Fruit fly (Drosophila melanogaster) whole organism, wandering third instar larva: ENCODE results near the gene CG12194.
A peak's percentile ranks its signal among the peaks of the same experiment; 100 is the strongest.

Experiments used
- Abd-B ChIP-seq: fragments of >200 bp; optimal IDR thresholded peaks from 2 replicates; lab custom pipeline; 2017; ENCODE audit warnings: missing biosample characterization, missing genetic modification characterization
- CG32264 ChIP-seq: fragments of 200-800 bp; sonication (Bioruptor generic); optimal IDR thresholded peaks from 2 replicates; lab custom pipeline; 2016; ENCODE audit warnings: missing biosample characterization, missing genetic modification characterization
- CG9705 ChIP-seq: fragments of 200-800 bp; sonication (Bioruptor generic); optimal IDR thresholded peaks from 2 replicates; lab custom pipeline; 2018; ENCODE audit warnings: missing biosample characterization, mild to moderate bottlenecking, missing genetic modification characterization
- CrebA ChIP-seq: fragments of 200-800 bp; sonication (Bioruptor generic); optimal IDR thresholded peaks from 2 replicates; lab custom pipeline; 2016; ENCODE audit warnings: missing biosample characterization, mild to moderate bottlenecking, missing genetic modification characterization, borderline replicate concordance
- Dfd ChIP-seq: fragments of >200 bp; optimal IDR thresholded peaks from 2 replicates; lab custom pipeline; 2017; ENCODE audit warnings: missing biosample characterization, missing genetic modification characterization
- Dif ChIP-seq: fragments of 200-275, 200-300 bp; sonication (Bioruptor generic); optimal IDR thresholded peaks from 2 replicates; lab custom pipeline; 2018; ENCODE audit warnings: missing biosample characterization, missing genetic modification characterization; ENCODE audit not compliant: partially characterized antibody
- HLH106 ChIP-seq: fragments of 200-800 bp; optimal IDR thresholded peaks from 3 replicates; lab custom pipeline; 2019; ENCODE audit warnings: missing biosample characterization, mild to moderate bottlenecking, missing genetic modification characterization, moderate library complexity
- Hnf4 ChIP-seq: fragments of 200-800 bp; sonication (Bioruptor generic); optimal IDR thresholded peaks from 2 replicates; lab custom pipeline; 2016; ENCODE audit warnings: missing biosample characterization, mild to moderate bottlenecking, missing genetic modification characterization
- Jra ChIP-seq: sonication (Bioruptor generic); optimal IDR thresholded peaks from 2 replicates; lab custom pipeline; 2016; ENCODE audit warnings: missing biosample characterization, missing genetic modification characterization
- Mio ChIP-seq: sonication (Bioruptor generic); optimal IDR thresholded peaks from 2 replicates; lab custom pipeline; 2016; ENCODE audit warnings: missing biosample characterization, missing genetic modification characterization
- Myc ChIP-seq: fragments of >200 bp; optimal IDR thresholded peaks from 2 replicates; lab custom pipeline; 2017
- N ChIP-seq: fragments of >200 bp; optimal IDR thresholded peaks from 2 replicates; lab custom pipeline; 2018; ENCODE audit warnings: missing biosample characterization, missing external identifiers, missing genetic modification characterization
- OdsH ChIP-seq: fragments of 200-800 bp; sonication (Bioruptor generic); optimal IDR thresholded peaks from 2 replicates; lab custom pipeline; 2016; ENCODE audit warnings: missing biosample characterization, mild to moderate bottlenecking, missing genetic modification characterization
- Rel ChIP-seq, 2 experiments: fragments of 200-800 bp; sonication (Bioruptor generic) in 1 of 2; optimal IDR thresholded peaks; 2 replicates in 1 of 2; 3 replicates in 1 of 2; lab custom pipeline; 2016 to 2019; ENCODE audit warnings: mild to moderate bottlenecking in 2 of 2, missing biosample characterization in 2 of 2, missing genetic modification characterization in 2 of 2, moderate library complexity in 1 of 2
- Sp1 ChIP-seq: fragments of 200-800 bp; sonication (Bioruptor generic); optimal IDR thresholded peaks from 3 replicates; lab custom pipeline; 2019; ENCODE audit warnings: missing biosample characterization, mild to moderate bottlenecking, missing genetic modification characterization, moderate library complexity
- Vsx2 ChIP-seq: fragments of 200-300, 225-300 bp; sonication (Bioruptor generic); optimal IDR thresholded peaks from 2 replicates; lab custom pipeline; 2018; ENCODE audit warnings: missing biosample characterization, missing genetic modification characterization; ENCODE audit not compliant: partially characterized antibody
- br ChIP-seq: fragments of 200-800 bp; sonication (Bioruptor generic); optimal IDR thresholded peaks from 2 replicates; lab custom pipeline; 2016; ENCODE audit warnings: missing biosample characterization, missing genetic modification characterization
- brk ChIP-seq: fragments of 200-800 bp; sonication (Bioruptor generic); optimal IDR thresholded peaks from 2 replicates; lab custom pipeline; 2016; ENCODE audit warnings: missing biosample characterization, mild to moderate bottlenecking, missing genetic modification characterization
- dl ChIP-seq, 2 experiments: fragments of 175-275, 200-275 bp in 1 of 2; fragments of 200-275 bp in 1 of 2; sonication (Bioruptor generic); optimal IDR thresholded peaks; lab custom pipeline; 2018; ENCODE audit warnings: mild to moderate bottlenecking in 2 of 2, missing biosample characterization in 2 of 2, missing genetic modification characterization in 2 of 2, moderate library complexity in 2 of 2; ENCODE audit not compliant: partially characterized antibody in 2 of 2, insufficient read depth in 1 of 2
- dmrt93B ChIP-seq: fragments of 200-800 bp; sonication (Bioruptor generic); optimal IDR thresholded peaks from 2 replicates; lab custom pipeline; 2018; ENCODE audit warnings: missing biosample characterization, mild to moderate bottlenecking, missing genetic modification characterization
- dsf ChIP-seq: sonication (Bioruptor generic); optimal IDR thresholded peaks from 2 replicates; lab custom pipeline; 2016; ENCODE audit warnings: missing biosample characterization, missing genetic modification characterization, borderline replicate concordance
- ey ChIP-seq: fragments of 200-800 bp; sonication (Bioruptor generic); optimal IDR thresholded peaks from 2 replicates; lab custom pipeline; 2016; ENCODE audit warnings: missing biosample characterization, missing genetic modification characterization
- foxo ChIP-seq, 2 experiments: fragments of 200-800 bp; sonication (Bioruptor generic); optimal IDR thresholded peaks; 2 replicates in 1 of 2; 3 replicates in 1 of 2; lab custom pipeline; 2016 to 2017; ENCODE audit warnings: missing biosample characterization in 2 of 2, missing genetic modification characterization in 2 of 2
- fru ChIP-seq: fragments of 200-800 bp; sonication (Bioruptor generic); optimal IDR thresholded peaks from 3 replicates; lab custom pipeline; 2016; ENCODE audit warnings: missing biosample characterization, mild to moderate bottlenecking, missing genetic modification characterization
- h ChIP-seq: fragments of 200-800 bp; sonication (Bioruptor generic); optimal IDR thresholded peaks from 3 replicates; lab custom pipeline; 2016; ENCODE audit warnings: missing biosample characterization, mild to moderate bottlenecking, missing genetic modification characterization
- jim ChIP-seq: fragments of 175-275, 200-325 bp; sonication (Bioruptor generic); optimal IDR thresholded peaks from 2 replicates; lab custom pipeline; 2016; ENCODE audit warnings: missing biosample characterization, mild to moderate bottlenecking, missing genetic modification characterization
- psq ChIP-seq: fragments of 200-800 bp; sonication (Bioruptor generic); optimal IDR thresholded peaks from 3 replicates; lab custom pipeline; 2017; ENCODE audit warnings: missing biosample characterization, mild to moderate bottlenecking, missing genetic modification characterization, moderate library complexity
- rgr ChIP-seq: fragments of 200-800 bp; sonication (Bioruptor generic); optimal IDR thresholded peaks from 3 replicates; lab custom pipeline; 2016; ENCODE audit warnings: missing biosample characterization, mild to moderate bottlenecking, missing genetic modification characterization
- sv ChIP-seq: fragments of 200-800 bp; sonication (Bioruptor generic); optimal IDR thresholded peaks from 3 replicates; lab custom pipeline; 2016; ENCODE audit warnings: missing biosample characterization, missing genetic modification characterization
- tai ChIP-seq: sonication (Bioruptor generic); optimal IDR thresholded peaks from 2 replicates; lab custom pipeline; 2016; ENCODE audit warnings: missing biosample characterization, missing genetic modification characterization
- usp ChIP-seq: fragments of >200 bp; optimal IDR thresholded peaks from 2 replicates; lab custom pipeline; 2017; ENCODE audit warnings: missing biosample characterization, missing genetic modification characterization

CG12194 gene

DNA sequence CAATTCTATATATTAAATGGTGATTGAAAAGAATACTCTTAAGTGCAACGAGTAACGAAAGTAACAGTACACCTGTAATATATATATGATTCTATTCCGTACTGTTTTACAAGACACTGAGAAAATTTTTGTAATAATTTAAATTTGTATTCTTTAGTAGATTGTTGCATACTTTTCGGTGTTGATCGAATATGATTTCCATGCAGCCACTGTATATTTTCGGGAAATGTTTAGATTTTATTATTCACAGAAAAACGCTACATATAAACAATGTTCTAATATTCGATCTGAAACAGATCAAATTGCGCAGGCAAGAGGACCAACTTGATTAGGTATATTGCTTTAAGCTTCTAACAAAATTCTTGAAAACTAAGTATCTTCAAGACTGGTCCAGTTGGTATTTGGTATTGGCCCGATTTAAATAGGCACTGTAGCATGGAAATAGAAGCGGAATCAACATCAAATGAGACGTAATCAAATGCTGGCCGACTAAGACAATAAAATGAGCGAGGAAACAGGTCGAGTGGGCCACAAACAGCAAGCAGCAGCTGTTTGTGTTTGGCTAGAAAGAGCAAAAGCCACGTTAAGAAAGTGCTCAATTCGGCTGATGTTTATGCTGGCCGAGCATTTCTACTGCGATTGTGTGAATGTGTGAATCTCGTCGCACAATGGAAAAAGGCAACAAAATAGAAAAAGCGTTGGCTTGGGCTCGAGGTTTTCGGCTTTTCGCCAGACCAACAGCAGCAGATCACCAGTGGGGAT is 25.7 kb upstream of the CG12194 start, which contains the start of gene CG15629:
TSS of gene CG15629 (plus strand) at position 749 of the 762 bp plus-strand sequence.
- peak; percentile 18 for TF ChIP-seq N (GFP tag; lab: Kevin White, UChicago)
- peak; percentile 49 for TF ChIP-seq tai
- peak; percentile 40 for TF ChIP-seq brk
- no peak for TF ChIP-seq Mio (GFP tag; lab: Kevin White, UChicago)
- TF ChIP-seq Myc (lab: Kevin White, UChicago), result peak; percentile 81
- no peak for TF ChIP-seq Dif

DNA sequence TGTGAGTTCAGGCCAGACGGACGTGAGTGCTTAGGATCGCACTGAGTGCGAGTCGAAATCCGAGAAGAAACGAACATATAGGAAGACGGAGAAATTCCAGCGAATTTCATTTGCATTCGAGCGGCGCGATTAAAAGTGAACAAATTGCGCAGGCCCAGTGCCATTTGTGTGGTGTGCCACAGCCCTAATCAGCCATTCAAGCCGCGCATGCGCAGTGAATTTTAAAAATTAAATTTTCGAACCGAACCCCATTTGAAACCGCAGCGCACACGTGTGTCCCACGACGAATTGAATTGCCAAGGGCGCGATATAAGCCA is 25.2 kb upstream of the CG12194 start:
- TF ChIP-seq N (GFP tag; lab: Kevin White, UChicago), result no peak
- no peak for TF ChIP-seq Jra (GFP tag; lab: Kevin White, UChicago)
- no peak for TF ChIP-seq OdsH (GFP tag; lab: Kevin White, UChicago)
- peak; percentile 17 for TF ChIP-seq Vsx2 (GFP tag; lab: Kevin White, UChicago)
- TF ChIP-seq, all 38 proteins: peak for 1

DNA sequence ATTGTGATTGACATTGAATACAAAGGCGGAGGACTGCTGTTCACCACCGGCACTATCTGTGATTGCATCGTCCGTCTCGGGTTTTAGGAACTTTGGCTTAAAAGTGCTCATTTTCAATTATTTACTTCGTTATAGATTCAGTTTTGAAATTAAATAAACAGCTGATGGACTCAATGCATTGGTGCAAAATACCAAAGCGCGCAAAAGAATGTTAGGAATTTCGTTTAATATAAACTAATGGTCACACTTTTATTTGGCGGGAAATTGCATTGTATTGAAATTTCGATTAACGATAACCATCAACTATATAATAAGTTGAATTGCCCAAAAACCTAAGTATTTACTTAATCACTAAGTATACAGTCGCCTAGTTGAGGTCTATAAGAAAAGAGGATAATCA is 20.1 kb upstream of the CG12194 start, which contains the start of gene CG3225:
TSS of gene CG3225 (minus strand) at position 190 of the 400 bp plus-strand sequence.
- TF ChIP-seq N (GFP tag; lab: Kevin White, UChicago), result no peak
- TF ChIP-seq tai, result no peak
- TF ChIP-seq Sp1 (GFP tag; lab: Kevin White, UChicago), result no peak
- TF ChIP-seq HLH106 (tag; lab: Kevin White, UChicago), result no peak
- no peak for TF ChIP-seq CrebA (GFP tag; lab: Kevin White, UChicago)
- TF ChIP-seq Dfd, result no peak
- TF ChIP-seq Dif, result no peak
- TF ChIP-seq, all 38 proteins: peak for 0

DNA sequence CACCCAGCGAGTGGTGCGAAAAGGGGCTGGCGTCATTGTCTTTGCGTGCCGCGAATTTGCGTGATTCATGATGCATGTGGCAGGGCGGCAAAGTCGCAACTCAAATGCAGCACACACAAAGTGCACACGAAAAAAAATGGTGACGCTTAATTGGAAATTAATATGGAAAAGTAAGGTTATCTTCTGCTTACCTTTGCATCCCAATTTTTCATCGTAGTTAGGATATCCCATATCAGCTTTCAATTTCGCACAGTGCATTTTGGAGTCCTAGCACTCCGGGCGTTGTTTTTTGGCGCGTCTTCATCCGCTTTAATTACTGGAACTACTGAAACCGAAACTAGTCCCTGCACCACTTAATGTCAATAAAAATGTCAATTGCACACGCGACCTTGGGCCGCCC is 18.2 kb upstream of the CG12194 start:
- no peak for TF ChIP-seq Sp1 (GFP tag; lab: Kevin White, UChicago)
- TF ChIP-seq rgr (GFP tag; lab: Kevin White, UChicago), result no peak
- TF ChIP-seq ey (GFP tag; lab: Kevin White, UChicago), result peak; percentile 10
- peak in 1 of 2 experiments; percentile 11 for TF ChIP-seq foxo (GFP tag; optimal IDR thresholded peaks at IDR 0.05; lab: Kevin White, UChicago)
- no peak for TF ChIP-seq usp (GFP tag; lab: Kevin White, UChicago)
- TF ChIP-seq fru (GFP tag; lab: Kevin White, UChicago), result peak; percentile 15
- no peak for TF ChIP-seq dmrt93B (GFP tag; lab: Kevin White, UChicago)
- TF ChIP-seq Hnf4 (GFP tag; lab: Kevin White, UChicago), result no peak
- TF ChIP-seq N (GFP tag; lab: Kevin White, UChicago), result no peak
- peak; percentile 11 for TF ChIP-seq br (GFP tag; lab: Kevin White, UChicago)
- TF ChIP-seq Abd-B (GFP tag; lab: Kevin White, UChicago), result no peak
- TF ChIP-seq psq (GFP tag; lab: Kevin White, UChicago), result no peak

DNA sequence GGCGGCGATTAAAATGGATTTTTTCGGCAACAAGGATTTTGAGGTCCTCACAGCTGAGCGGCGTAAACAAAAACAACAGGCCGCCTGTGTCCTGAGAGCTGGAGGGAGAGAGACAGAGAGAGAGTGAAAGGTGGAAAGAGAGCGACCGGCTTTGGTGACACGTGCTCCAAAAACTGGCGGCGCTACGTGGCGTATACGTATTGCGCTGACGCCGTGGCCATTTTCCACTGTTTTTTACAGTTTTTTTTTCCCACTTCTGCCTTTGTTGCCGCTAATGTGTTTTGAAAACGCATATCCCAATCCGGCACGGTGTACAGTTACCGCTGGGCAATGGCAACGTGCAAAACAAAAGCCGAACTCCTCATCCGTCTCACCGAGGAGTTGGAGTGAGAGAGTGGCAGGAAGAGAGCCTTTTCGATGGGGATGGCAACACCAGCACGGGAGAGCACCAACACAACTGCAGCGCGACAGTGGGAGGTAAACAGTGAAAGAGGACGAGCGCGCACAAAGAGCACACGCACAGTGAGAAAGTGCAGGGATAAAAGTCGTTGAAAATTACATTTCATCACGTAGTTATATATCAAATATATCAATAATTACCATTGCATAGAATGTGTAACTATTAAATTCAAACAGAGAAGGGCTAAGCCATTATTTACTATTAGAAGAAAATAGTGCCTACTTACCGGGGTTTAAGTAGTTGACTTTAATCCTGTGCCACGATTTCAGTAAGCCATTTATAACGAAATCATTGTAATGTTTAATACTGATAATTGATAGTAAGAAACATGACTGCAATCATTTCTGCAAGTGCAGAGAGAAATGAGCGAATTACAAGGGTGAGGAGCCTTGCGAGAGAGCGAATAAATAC is 17.5 kb upstream of the CG12194 start:
- peak; percentile 81 for TF ChIP-seq Sp1 (GFP tag; lab: Kevin White, UChicago)
- no peak for TF ChIP-seq Mio (GFP tag; lab: Kevin White, UChicago)
- TF ChIP-seq h, result peak; percentile 74
- TF ChIP-seq sv (GFP tag; lab: Kevin White, UChicago), result no peak
- TF ChIP-seq Jra (GFP tag; lab: Kevin White, UChicago), result peak; percentile 25
- TF ChIP-seq br (GFP tag; lab: Kevin White, UChicago), result peak; percentile 68
- TF ChIP-seq dsf (GFP tag; lab: Kevin White, UChicago), result no peak
- peak; percentile 78 for TF ChIP-seq psq (GFP tag; lab: Kevin White, UChicago)
- peak; percentile 65 for TF ChIP-seq tai
- TF ChIP-seq OdsH (GFP tag; lab: Kevin White, UChicago), result peak; percentile 74
- TF ChIP-seq dmrt93B (GFP tag; lab: Kevin White, UChicago), result peak; percentile 55
- no peak for TF ChIP-seq Rel (GFP tag; optimal IDR thresholded peaks at IDR 0.05; lab: Kevin White, UChicago)
- TF ChIP-seq Rel (tag; optimal IDR thresholded peaks at IDR 0.05; lab: Kevin White, UChicago), result no peak
- peak in 1 of 2 experiments; percentile 82 for TF ChIP-seq foxo (GFP tag; optimal IDR thresholded peaks at IDR 0.05; lab: Kevin White, UChicago)
- TF ChIP-seq dl (GFP tag; optimal IDR thresholded peaks at IDR 0.05; lab: Kevin White, UChicago; ENCODE audit: insufficient read depth in 1 of 2, partially characterized antibody in 2 of 2), result no peak
- TF ChIP-seq ey (GFP tag; lab: Kevin White, UChicago), result peak; percentile 57
- peak; percentile 54 for TF ChIP-seq rgr (GFP tag; lab: Kevin White, UChicago)
- TF ChIP-seq CG9705 (GFP tag; lab: Kevin White, UChicago), result peak; percentile 55
- TF ChIP-seq jim (GFP tag; lab: Kevin White, UChicago), result no peak
- TF ChIP-seq brk, result peak; percentile 18
- TF ChIP-seq N (GFP tag; lab: Kevin White, UChicago), result no peak
- TF ChIP-seq Hnf4 (GFP tag; lab: Kevin White, UChicago), result peak; percentile 50
- no peak for TF ChIP-seq Vsx2 (GFP tag; lab: Kevin White, UChicago)
- TF ChIP-seq HLH106 (tag; lab: Kevin White, UChicago), result peak; percentile 71
- peak; percentile 80 for TF ChIP-seq fru (GFP tag; lab: Kevin White, UChicago)
- no peak for TF ChIP-seq CG32264 (GFP tag; lab: Kevin White, UChicago)
- peak; percentile 35 for TF ChIP-seq Dif
